Fruit fly (Drosophila melanogaster) whole organism, embryonic: ENCODE measurements around the gene Gr61a.

Experiments
- CG1024 ChIP-seq: fragments of 200-800 bp; sonication (Bioruptor generic); IDR thresholded peaks from 2 replicates; pipeline ENCODE4 v1.3.6; 2022; ENCODE audit warnings: missing biosample characterization, missing genetic modification characterization
- CG10979 ChIP-seq: fragments of 200-800 bp; sonication (Bioruptor generic); optimal IDR thresholded peaks from 2 replicates; lab custom pipeline; 2018; ENCODE audit warnings: missing biosample characterization, mild to moderate bottlenecking, missing genetic modification characterization, moderate library complexity
- CG1603 ChIP-seq: fragments of 200-800 bp; sonication (Bioruptor generic); optimal IDR thresholded peaks from 2 replicates; lab custom pipeline; 2019; ENCODE audit warnings: missing biosample characterization, mild to moderate bottlenecking, missing genetic modification characterization, moderate library complexity
- CG17328 ChIP-seq: fragments of 200-800 bp; sonication (Bioruptor generic); IDR thresholded peaks from 2 replicates; pipeline ENCODE4 v1.3.6; 2022; ENCODE audit warnings: missing biosample characterization, missing genetic modification characterization
- CG17361 ChIP-seq: fragments of 200-800 bp; sonication (Bioruptor generic); IDR thresholded peaks from 3 replicates; pipeline ENCODE4 v1.3.6; 2022; ENCODE audit warnings: missing biosample characterization, missing genetic modification characterization
- CG17829 ChIP-seq: fragments of 200-800 bp; optimal IDR thresholded peaks from 2 replicates; lab custom pipeline; 2019; ENCODE audit warnings: missing biosample characterization, mild to moderate bottlenecking, missing genetic modification characterization, moderate library complexity
- CG2129 ChIP-seq: fragments of 200-800 bp; sonication (Bioruptor generic); IDR thresholded peaks from 2 replicates; pipeline ENCODE4 v1.3.6; 2022; ENCODE audit warnings: missing biosample characterization, missing genetic modification characterization; ENCODE audit not compliant: partially characterized antibody
- CG2678 ChIP-seq: fragments of 200-800 bp; sonication (Bioruptor generic); optimal IDR thresholded peaks from 3 replicates; lab custom pipeline; 2019; ENCODE audit warnings: missing biosample characterization, mild to moderate bottlenecking, missing genetic modification characterization, moderate library complexity
- CG4730 ChIP-seq: fragments of 200-800 bp; sonication (Bioruptor generic); IDR thresholded peaks from 2 replicates; pipeline ENCODE4 v1.3.6; 2022; ENCODE audit warnings: missing biosample characterization, missing genetic modification characterization
- CG6765 ChIP-seq: fragments of 200-800 bp; sonication (Bioruptor generic); optimal IDR thresholded peaks from 3 replicates; lab custom pipeline; 2017; ENCODE audit warnings: missing biosample characterization, mild to moderate bottlenecking, missing genetic modification characterization
- CG6791 ChIP-seq: fragments of 200-800 bp; sonication (Bioruptor generic); IDR thresholded peaks from 3 replicates; pipeline ENCODE4 v1.3.6; 2022; ENCODE audit warnings: missing biosample characterization, missing genetic modification characterization; ENCODE audit not compliant: partially characterized antibody
- CG7839 ChIP-seq: fragments of 200-800 bp; sonication (Bioruptor generic); optimal IDR thresholded peaks from 3 replicates; lab custom pipeline; 2018; ENCODE audit warnings: missing biosample characterization, mild to moderate bottlenecking, missing genetic modification characterization, moderate library complexity
- CG7928 ChIP-seq: fragments of 200-800 bp; sonication (Bioruptor generic); optimal IDR thresholded peaks from 2 replicates; lab custom pipeline; 2017; ENCODE audit warnings: missing biosample characterization, mild to moderate bottlenecking, missing genetic modification characterization
- CG7987 ChIP-seq: fragments of 200-800 bp; sonication (Bioruptor generic); optimal IDR thresholded peaks from 2 replicates; lab custom pipeline; 2018; ENCODE audit warnings: missing biosample characterization, mild to moderate bottlenecking, missing genetic modification characterization, moderate library complexity
- CG8281 ChIP-seq: fragments of 200-800 bp; sonication (Bioruptor generic); optimal IDR thresholded peaks from 2 replicates; lab custom pipeline; 2018; ENCODE audit warnings: missing biosample characterization, mild to moderate bottlenecking, missing genetic modification characterization, moderate library complexity
- CG8388 ChIP-seq: fragments of 200-800 bp; sonication (Bioruptor generic); optimal IDR thresholded peaks from 2 replicates; lab custom pipeline; 2019; ENCODE audit warnings: missing biosample characterization, mild to moderate bottlenecking, missing genetic modification characterization, moderate library complexity
- CG8765 ChIP-seq: fragments of 200-800 bp; sonication (Bioruptor generic); IDR thresholded peaks from 2 replicates; pipeline ENCODE4 v1.3.6; 2022; ENCODE audit warnings: missing biosample characterization, missing genetic modification characterization
- Camta ChIP-seq: fragments of 200-800 bp; sonication (Bioruptor generic); optimal IDR thresholded peaks from 2 replicates; lab custom pipeline; 2016; ENCODE audit warnings: missing biosample characterization, missing genetic modification characterization
- Chrac-16 ChIP-seq: fragments of 200-800 bp; sonication (Bioruptor generic); optimal IDR thresholded peaks from 3 replicates; lab custom pipeline; 2016; ENCODE audit warnings: missing biosample characterization, missing genetic modification characterization
- Ets65A ChIP-seq: fragments of 200-800 bp; sonication (Bioruptor generic); peaks from one replicate; lab custom pipeline; 2016; ENCODE audit warnings: missing biosample characterization, missing genetic modification characterization
- GATAe ChIP-seq: fragments of 200-800 bp; sonication (Bioruptor generic); conservative IDR thresholded peaks from 2 replicates; pipeline ENCODE4 v1.3.6; 2022; ENCODE audit warnings: missing biosample characterization, missing genetic modification characterization
- HLH54F ChIP-seq: fragments of 200-800 bp; sonication (Bioruptor generic); optimal IDR thresholded peaks from 3 replicates; lab custom pipeline; 2016; ENCODE audit warnings: missing biosample characterization, missing genetic modification characterization
- Mad ChIP-seq: fragments of 200-800 bp; sonication (Bioruptor generic); optimal IDR thresholded peaks from 2 replicates; lab custom pipeline; 2016; ENCODE audit warnings: missing biosample characterization, missing genetic modification characterization
- Max ChIP-seq: fragments of 200-800 bp; sonication (Bioruptor generic); optimal IDR thresholded peaks from 2 replicates; lab custom pipeline; 2016; ENCODE audit warnings: missing biosample characterization, mild to moderate bottlenecking, missing genetic modification characterization
- NC2α ChIP-seq: fragments of 200-800 bp; sonication (Bioruptor generic); optimal IDR thresholded peaks from 2 replicates; lab custom pipeline; 2016; ENCODE audit warnings: missing biosample characterization, missing genetic modification characterization
- Xbp1 ChIP-seq: fragments of 200-800 bp; sonication (Bioruptor generic); optimal IDR thresholded peaks from 3 replicates; lab custom pipeline; 2016; ENCODE audit warnings: missing biosample characterization, mild to moderate bottlenecking, missing genetic modification characterization
- Xrp1 ChIP-seq: fragments of 200-800 bp; sonication (Bioruptor generic); IDR thresholded peaks from 2 replicates; pipeline ENCODE4 v1.3.6; 2022; ENCODE audit warnings: missing biosample characterization, missing genetic modification characterization
- abd-A ChIP-seq: fragments of 200-800 bp; sonication (Bioruptor generic); optimal IDR thresholded peaks from 3 replicates; lab custom pipeline; 2019; ENCODE audit warnings: missing biosample characterization, mild to moderate bottlenecking, missing genetic modification characterization, moderate library complexity
- az2 ChIP-seq: fragments of 200-800 bp; sonication (Bioruptor generic); optimal IDR thresholded peaks from 3 replicates; lab custom pipeline; 2016; ENCODE audit warnings: missing biosample characterization, missing genetic modification characterization
- ci ChIP-seq: fragments of 200-800 bp; sonication (Bioruptor generic); IDR thresholded peaks from 3 replicates; pipeline ENCODE4 v1.3.6; 2022; ENCODE audit warnings: missing biosample characterization, missing genetic modification characterization
- crol ChIP-seq: fragments of 200-800 bp; sonication (Bioruptor generic); IDR thresholded peaks from 2 replicates; pipeline ENCODE4 v1.3.6; 2022; ENCODE audit warnings: missing biosample characterization, missing genetic modification characterization
- dmrt11E ChIP-seq: fragments of 200-800 bp; sonication (Bioruptor generic); optimal IDR thresholded peaks from 3 replicates; lab custom pipeline; 2018; ENCODE audit warnings: missing biosample characterization, mild to moderate bottlenecking, missing genetic modification characterization, moderate library complexity
- ems ChIP-seq: fragments of 200-800 bp; sonication (Bioruptor generic); optimal IDR thresholded peaks from 3 replicates; lab custom pipeline; 2016; ENCODE audit warnings: missing biosample characterization, missing genetic modification characterization
- gem ChIP-seq: fragments of 200-800 bp; sonication (Bioruptor generic); optimal IDR thresholded peaks from 2 replicates; lab custom pipeline; 2019; ENCODE audit warnings: missing biosample characterization, mild to moderate bottlenecking, missing genetic modification characterization, moderate library complexity
- gsb-n ChIP-seq: fragments of 200-800 bp; sonication (Bioruptor generic); optimal IDR thresholded peaks from 3 replicates; lab custom pipeline; 2018; ENCODE audit warnings: missing biosample characterization, mild to moderate bottlenecking, missing genetic modification characterization
- jumu ChIP-seq: fragments of 200-800 bp; sonication (Bioruptor generic); optimal IDR thresholded peaks from 3 replicates; lab custom pipeline; 2016; ENCODE audit warnings: missing biosample characterization, missing genetic modification characterization
- kah ChIP-seq: fragments of 200-800 bp; sonication (Bioruptor generic); optimal IDR thresholded peaks from 2 replicates; lab custom pipeline; 2018; ENCODE audit warnings: missing biosample characterization, mild to moderate bottlenecking, missing genetic modification characterization
- klu ChIP-seq: fragments of 200-800 bp; sonication (Bioruptor generic); IDR thresholded peaks from 2 replicates; pipeline ENCODE4 v1.3.6; 2022; ENCODE audit warnings: missing biosample characterization, missing genetic modification characterization
- lola ChIP-seq, 3 experiments: fragments of >200 bp in 2 of 3; fragments of 200-800 bp in 1 of 3; sonication (Bioruptor generic) in 1 of 3; optimal IDR thresholded peaks; 2 replicates each; lab custom pipeline; 2017 to 2019; ENCODE audit warnings: missing biosample characterization in 3 of 3, missing genetic modification characterization in 3 of 3, mild to moderate bottlenecking in 1 of 3, moderate library complexity in 1 of 3
- onecut ChIP-seq: fragments of 200-800 bp; sonication (Bioruptor generic); IDR thresholded peaks from 2 replicates; pipeline ENCODE4 v1.3.6; 2022; ENCODE audit warnings: missing biosample characterization, missing genetic modification characterization
- phol ChIP-seq: fragments of 200-800 bp; sonication (Bioruptor generic); optimal IDR thresholded peaks from 3 replicates; lab custom pipeline; 2018; ENCODE audit warnings: missing biosample characterization, mild to moderate bottlenecking, missing genetic modification characterization, moderate library complexity
- pnt ChIP-seq: fragments of 200-800 bp; sonication (Bioruptor generic); optimal IDR thresholded peaks from 3 replicates; lab custom pipeline; 2016; ENCODE audit warnings: missing biosample characterization, missing genetic modification characterization
- repo ChIP-seq: fragments of 200-800 bp; sonication (Bioruptor generic); optimal IDR thresholded peaks from 2 replicates; lab custom pipeline; 2016; ENCODE audit warnings: missing biosample characterization, missing genetic modification characterization
- rib ChIP-seq: fragments of 200-800 bp; sonication (Bioruptor generic); IDR thresholded peaks from 2 replicates; pipeline ENCODE4 v1.3.6; 2022; ENCODE audit warnings: missing biosample characterization, missing genetic modification characterization
- row ChIP-seq: fragments of 200-800 bp; sonication (Bioruptor generic); IDR thresholded peaks from 3 replicates; pipeline ENCODE4 v1.3.6; 2022; ENCODE audit warnings: missing biosample characterization, missing genetic modification characterization
- sd ChIP-seq: fragments of 200-800 bp; sonication (Bioruptor generic); optimal IDR thresholded peaks from 3 replicates; lab custom pipeline; 2018; ENCODE audit warnings: missing biosample characterization, mild to moderate bottlenecking, missing genetic modification characterization, moderate library complexity
- sens ChIP-seq: fragments of 200-800 bp; sonication (Bioruptor generic); peaks from one replicate; lab custom pipeline; 2016; ENCODE audit warnings: missing biosample characterization, missing genetic modification characterization
- tio ChIP-seq: fragments of 200-800 bp; sonication (Bioruptor generic); optimal IDR thresholded peaks from 2 replicates; lab custom pipeline; 2017; ENCODE audit warnings: missing biosample characterization, missing genetic modification characterization, inconsistent platforms
- trem ChIP-seq: fragments of 200-800 bp; optimal IDR thresholded peaks from 3 replicates; lab custom pipeline; 2019; ENCODE audit warnings: missing biosample characterization, mild to moderate bottlenecking, missing genetic modification characterization, moderate library complexity
- zf30C ChIP-seq: fragments of 200-800 bp; sonication (Bioruptor generic); optimal IDR thresholded peaks from 3 replicates; lab custom pipeline; 2018; ENCODE audit warnings: missing biosample characterization, mild to moderate bottlenecking, missing genetic modification characterization

The Gr61a gene

dm6 chr3L:809538-809805 is 31.8 kb upstream of the Gr61a start:
- TF ChIP-seq NC2α (GFP tag; lab: Kevin White, UChicago) (no peak), jumu (GFP tag; lab: Kevin White, UChicago) (no peak), CG7928 (GFP tag; lab: Kevin White, UChicago) (no peak), rib (GFP tag; lab: Robert Waterston, UW) (no peak), trem (tag; lab: Kevin White, UChicago) (no peak), CG6765 (no peak), CG6791 (GFP tag; lab: Robert Waterston, UW) (0 out of 3 replicates have a peak, but pooled peaks have one; percentile 13), onecut (peak; percentile 95), Ets65A (GFP tag; lab: Kevin White, UChicago) (no peak), Max (GFP tag; lab: Kevin White, UChicago) (no peak)
- TF ChIP-seq, all 482 proteins: peak for 2

- TF ChIP-seq Chrac-16 (GFP tag; lab: Kevin White, UChicago) = no peak
- peak; percentile 34 for TF ChIP-seq CG10979 (tag; lab: Kevin White, UChicago)
- no peak for TF ChIP-seq GATAe (GFP tag; lab: Robert Waterston, UW)
- peak; percentile 43 for TF ChIP-seq CG17328 (GFP tag; lab: Robert Waterston, UW)
- 0 out of 3 replicates have a peak, but pooled peaks have one; percentile 9 for TF ChIP-seq ci (GFP tag; lab: Robert Waterston, UW)
- no peak for TF ChIP-seq tio (GFP tag; lab: Kevin White, UChicago)
- peak; percentile 4 for TF ChIP-seq phol (tag; lab: Kevin White, UChicago)
- peak; percentile 27 for TF ChIP-seq dmrt11E (tag; lab: Kevin White, UChicago)
- TF ChIP-seq CG2678 (tag; lab: Kevin White, UChicago) = peak; percentile 2
- no peak for TF ChIP-seq CG1024 (GFP tag; lab: Robert Waterston, UW)
- peak; percentile 23 for TF ChIP-seq gsb-n (tag; lab: Kevin White, UChicago)
- no peak for TF ChIP-seq CG8765 (GFP tag; lab: Robert Waterston, UW)
- TF ChIP-seq ems (GFP tag; lab: Kevin White, UChicago) = no peak
- TF ChIP-seq zf30C (GFP tag; lab: Kevin White, UChicago) = peak; percentile 39
- TF ChIP-seq az2 = peak; percentile 12
- TF ChIP-seq CG17829 (tag; lab: Kevin White, UChicago) = peak; percentile 44
- no peak for TF ChIP-seq kah (GFP tag; lab: Kevin White, UChicago)
- peak; percentile 12 for TF ChIP-seq Xbp1 (GFP tag; lab: Kevin White, UChicago)
- peak; percentile 60 for TF ChIP-seq Xrp1 (GFP tag; lab: Robert Waterston, UW)
- TF ChIP-seq klu (GFP tag; lab: Robert Waterston, UW) = no peak
- TF ChIP-seq sd (tag; lab: Kevin White, UChicago) = peak; percentile 3
- TF ChIP-seq pnt (GFP tag; lab: Kevin White, UChicago) = no peak
- TF ChIP-seq CG7987 (GFP tag; lab: Kevin White, UChicago) = no peak
- TF ChIP-seq crol (GFP tag; lab: Robert Waterston, UW) = no peak
- peak in 1 of 3 experiments; percentile 37 for TF ChIP-seq lola (GFP tag; optimal IDR thresholded peaks at IDR 0.05; lab: Kevin White, UChicago)
- TF ChIP-seq CG1603 (tag; lab: Kevin White, UChicago) = peak; percentile 22
- TF ChIP-seq CG8281 = no peak
- TF ChIP-seq CG17361 (GFP tag; lab: Robert Waterston, UW) = peak; percentile 53; the same call in 1 of the 3 replicates
- peak; percentile 85 for TF ChIP-seq sens (GFP tag; lab: Kevin White, UChicago)
- TF ChIP-seq row (GFP tag; lab: Robert Waterston, UW) = peak; percentile 41; the same call in 2 of the 3 replicates
- no peak for TF ChIP-seq repo (GFP tag; lab: Kevin White, UChicago)
- no peak for TF ChIP-seq Mad (GFP tag; lab: Kevin White, UChicago)
- no peak for TF ChIP-seq Camta (GFP tag; lab: Kevin White, UChicago)
- TF ChIP-seq CG7839 (tag; lab: Kevin White, UChicago) = peak; percentile 32
- no peak for TF ChIP-seq abd-A (tag; lab: Kevin White, UChicago)
- no peak for TF ChIP-seq CG2129 (GFP tag; lab: Robert Waterston, UW)
- TF ChIP-seq HLH54F (GFP tag; lab: Kevin White, UChicago) = no peak
- peak; percentile 7 for TF ChIP-seq CG8388 (GFP tag; lab: Kevin White, UChicago)
- no peak for TF ChIP-seq CG4730 (GFP tag; lab: Robert Waterston, UW)
- peak; percentile 46 for TF ChIP-seq gem (tag; lab: Kevin White, UChicago)
These were observed 31.1 kb upstream of the Gr61a start for dm6 chr3L:810038-810644.
